Fruit fly (Drosophila melanogaster) whole organism, embryonic: Measurements from ENCODE around the gene CG6749.

ENCODE experiments used
- Asciz ChIP-seq: fragments of 200-800 bp; sonication (Bioruptor generic); optimal IDR thresholded peaks from 2 replicates; lab custom pipeline; 2017; ENCODE audit warnings: missing biosample characterization, mild to moderate bottlenecking, missing genetic modification characterization, missing genetic modification reagents
- Awh ChIP-seq: fragments of 200-800 bp; sonication (Bioruptor generic); IDR thresholded peaks from 2 replicates; pipeline ENCODE4, ENCODE4 v1.3.6; 2022; ENCODE audit warnings: missing biosample characterization, missing genetic modification characterization
- CG12071 ChIP-seq: fragments of 200-800 bp; sonication (Bioruptor generic); optimal IDR thresholded peaks from 3 replicates; lab custom pipeline; 2018; ENCODE audit warnings: missing biosample characterization, mild to moderate bottlenecking, missing genetic modification characterization
- CG12104 ChIP-seq: fragments of 200-800 bp; sonication (Bioruptor generic); optimal IDR thresholded peaks from 3 replicates; lab custom pipeline; 2016; ENCODE audit warnings: missing biosample characterization, missing genetic modification characterization
- CG12219 ChIP-seq: fragments of 200-800 bp; sonication (Bioruptor generic); optimal IDR thresholded peaks from 3 replicates; lab custom pipeline; 2018; ENCODE audit warnings: missing biosample characterization, mild to moderate bottlenecking, missing genetic modification characterization
- CG12744 ChIP-seq: fragments of 200-800 bp; sonication (Bioruptor generic); optimal IDR thresholded peaks from 2 replicates; lab custom pipeline; 2016; ENCODE audit warnings: missing biosample characterization, missing genetic modification characterization
- CG14667 ChIP-seq: fragments of 200-800 bp; sonication (Bioruptor generic); IDR thresholded peaks from 2 replicates; pipeline ENCODE4 v1.3.6; 2022; ENCODE audit warnings: missing biosample characterization, missing genetic modification characterization
- CG17568 ChIP-seq: fragments of 200-800 bp; sonication (Bioruptor generic); optimal IDR thresholded peaks from 2 replicates; lab custom pipeline; 2018; ENCODE audit warnings: missing biosample characterization, mild to moderate bottlenecking, missing genetic modification characterization, moderate library complexity
- CG5953 ChIP-seq: fragments of 200-800 bp; sonication (Bioruptor generic); IDR thresholded peaks from 2 replicates; pipeline ENCODE4 v1.3.6; 2022; ENCODE audit warnings: missing biosample characterization, missing genetic modification characterization
- CG7745 ChIP-seq: fragments of 200-800 bp; sonication (Bioruptor generic); optimal IDR thresholded peaks from 2 replicates; lab custom pipeline; 2018; ENCODE audit warnings: missing biosample characterization, mild to moderate bottlenecking, missing genetic modification characterization, moderate library complexity
- CG7987 ChIP-seq: fragments of 200-800 bp; sonication (Bioruptor generic); optimal IDR thresholded peaks from 2 replicates; lab custom pipeline; 2018; ENCODE audit warnings: missing biosample characterization, mild to moderate bottlenecking, missing genetic modification characterization, moderate library complexity
- CG8765 ChIP-seq: fragments of 200-800 bp; sonication (Bioruptor generic); IDR thresholded peaks from 2 replicates; pipeline ENCODE4 v1.3.6; 2022; ENCODE audit warnings: missing biosample characterization, missing genetic modification characterization
- CG9876 ChIP-seq: fragments of 200-800 bp; sonication (Bioruptor generic); optimal IDR thresholded peaks from 2 replicates; lab custom pipeline; 2016; ENCODE audit warnings: missing biosample characterization, missing genetic modification characterization
- CHES-1-like ChIP-seq: fragments of 200-800 bp; sonication (Bioruptor generic); optimal IDR thresholded peaks from 2 replicates; lab custom pipeline; 2016; ENCODE audit warnings: missing biosample characterization, missing genetic modification characterization
- Camta ChIP-seq: fragments of 200-800 bp; sonication (Bioruptor generic); optimal IDR thresholded peaks from 2 replicates; lab custom pipeline; 2016; ENCODE audit warnings: missing biosample characterization, missing genetic modification characterization
- Doc2 ChIP-seq: fragments of 200-800 bp; sonication (Bioruptor generic); IDR thresholded peaks from 2 replicates; pipeline ENCODE4 v1.3.6; 2022; ENCODE audit warnings: missing biosample characterization, missing genetic modification characterization
- Elba2 ChIP-seq: fragments of 200-800 bp; sonication (Bioruptor generic); optimal IDR thresholded peaks from 3 replicates; lab custom pipeline; 2016; ENCODE audit warnings: missing biosample characterization, missing genetic modification characterization
- Gug ChIP-seq: fragments of 200-800 bp; sonication (Bioruptor generic); IDR thresholded peaks from 4 replicates; pipeline ENCODE4 v1.3.6; 2022; ENCODE audit warnings: missing biosample characterization, missing genetic modification characterization
- MTF-1 ChIP-seq: fragments of 200-800 bp; sonication (Bioruptor generic); optimal IDR thresholded peaks from 2 replicates; lab custom pipeline; 2018; ENCODE audit warnings: missing biosample characterization, mild to moderate bottlenecking, missing genetic modification characterization, borderline replicate concordance
- Nf-YA ChIP-seq: fragments of 200-800 bp; sonication (Bioruptor generic); IDR thresholded peaks from 2 replicates; pipeline ENCODE4 v1.3.6; 2022; ENCODE audit warnings: missing biosample characterization, missing genetic modification characterization
- Opbp ChIP-seq: fragments of 200-800 bp; sonication (Bioruptor generic); IDR thresholded peaks from 3 replicates; pipeline ENCODE4 v1.3.6; 2022; ENCODE audit warnings: missing biosample characterization, missing genetic modification characterization; ENCODE audit not compliant: partially characterized antibody
- Pdp1 ChIP-seq, 2 experiments: fragments of 200-800 bp; sonication (Bioruptor generic); optimal IDR thresholded peaks; 3 replicates each; lab custom pipeline; 2016; ENCODE audit warnings: missing biosample characterization in 2 of 2, missing genetic modification characterization in 2 of 2, mild to moderate bottlenecking in 1 of 2, moderate library complexity in 1 of 2
- ash1 ChIP-seq: fragments of 200-800 bp; sonication (Bioruptor generic); optimal IDR thresholded peaks from 2 replicates; lab custom pipeline; 2018; ENCODE audit warnings: missing biosample characterization, mild to moderate bottlenecking, missing genetic modification characterization
- crc ChIP-seq: fragments of 200-800 bp; sonication (Bioruptor generic); optimal IDR thresholded peaks from 2 replicates; lab custom pipeline; 2016; ENCODE audit warnings: missing biosample characterization, missing genetic modification characterization
- crol ChIP-seq: fragments of 200-800 bp; sonication (Bioruptor generic); IDR thresholded peaks from 2 replicates; pipeline ENCODE4 v1.3.6; 2022; ENCODE audit warnings: missing biosample characterization, missing genetic modification characterization
- dysf ChIP-seq: fragments of 200-800 bp; sonication (Bioruptor generic); IDR thresholded peaks from 3 replicates; pipeline ENCODE4 v1.3.6; 2022; ENCODE audit warnings: missing biosample characterization, missing genetic modification characterization
- h ChIP-seq: fragments of >200 bp; optimal IDR thresholded peaks from 2 replicates; lab custom pipeline; 2017
- ind ChIP-seq: fragments of 200-800 bp; sonication (Bioruptor generic); optimal IDR thresholded peaks from 3 replicates; lab custom pipeline; 2016; ENCODE audit warnings: missing biosample characterization, missing genetic modification characterization
- kah ChIP-seq: fragments of 200-800 bp; sonication (Bioruptor generic); optimal IDR thresholded peaks from 2 replicates; lab custom pipeline; 2018; ENCODE audit warnings: missing biosample characterization, mild to moderate bottlenecking, missing genetic modification characterization
- lilli ChIP-seq: fragments of 200-800 bp; sonication (Bioruptor generic); optimal IDR thresholded peaks from 3 replicates; lab custom pipeline; 2016; ENCODE audit warnings: missing biosample characterization, missing genetic modification characterization
- nau ChIP-seq: fragments of 200-800 bp; sonication (Bioruptor generic); optimal IDR thresholded peaks from 3 replicates; lab custom pipeline; 2017; ENCODE audit warnings: missing biosample characterization, mild to moderate bottlenecking, missing genetic modification characterization, missing genetic modification reagents
- nmo ChIP-seq: fragments of 200-800 bp; sonication (Bioruptor generic); optimal IDR thresholded peaks from 2 replicates; lab custom pipeline; 2018; ENCODE audit warnings: missing biosample characterization, mild to moderate bottlenecking, missing genetic modification characterization, moderate library complexity
- row ChIP-seq: fragments of 200-800 bp; sonication (Bioruptor generic); IDR thresholded peaks from 3 replicates; pipeline ENCODE4 v1.3.6; 2022; ENCODE audit warnings: missing biosample characterization, missing genetic modification characterization
- sd ChIP-seq: fragments of 200-800 bp; sonication (Bioruptor generic); optimal IDR thresholded peaks from 3 replicates; lab custom pipeline; 2018; ENCODE audit warnings: missing biosample characterization, mild to moderate bottlenecking, missing genetic modification characterization, moderate library complexity
- sqz ChIP-seq: fragments of 200-800 bp; sonication (Bioruptor generic); optimal IDR thresholded peaks from 3 replicates; lab custom pipeline; 2018; ENCODE audit warnings: missing biosample characterization, mild to moderate bottlenecking, missing genetic modification characterization
- sr ChIP-seq: fragments of 200-800 bp; sonication (Bioruptor generic); IDR thresholded peaks from 3 replicates; pipeline ENCODE4 v1.3.6; 2022; ENCODE audit warnings: missing biosample characterization, missing genetic modification characterization
- stwl ChIP-seq: fragments of 200-800 bp; sonication (Bioruptor generic); optimal IDR thresholded peaks from 3 replicates; lab custom pipeline; 2018; ENCODE audit warnings: missing biosample characterization, mild to moderate bottlenecking, missing genetic modification characterization, moderate library complexity
- tna ChIP-seq: fragments of 200-800 bp; sonication (Bioruptor generic); IDR thresholded peaks from 2 replicates; pipeline ENCODE4 v1.3.6; 2022; ENCODE audit warnings: missing biosample characterization, missing genetic modification characterization; ENCODE audit not compliant: partially characterized antibody

Gene CG6749

dm6 chr3L:9767636-9768358, 34.2 kb upstream of the CG6749 start (continued):
- no peak for TF ChIP-seq CG7745 (tag; lab: Kevin White, UChicago)
- no peak for TF ChIP-seq dysf (GFP tag; lab: Robert Waterston, UW)
- no peak for TF ChIP-seq Asciz (GFP tag; lab: Kevin White, UChicago)
- TF ChIP-seq Opbp (GFP tag; lab: Robert Waterston, UW), result no peak
- TF ChIP-seq kah (GFP tag; lab: Kevin White, UChicago), result no peak
- TF ChIP-seq CG14667 (GFP tag; lab: Robert Waterston, UW), result no peak
- no peak for TF ChIP-seq Pdp1 (GFP tag; optimal IDR thresholded peaks at IDR 0.05; lab: Kevin White, UChicago)
- no peak for TF ChIP-seq ind (GFP tag; lab: Kevin White, UChicago)
- peak; percentile 15 for TF ChIP-seq CG12071 (GFP tag; lab: Kevin White, UChicago)
- TF ChIP-seq Camta (GFP tag; lab: Kevin White, UChicago), result no peak
- TF ChIP-seq Elba2 (GFP tag; lab: Kevin White, UChicago), result no peak
- no peak for TF ChIP-seq Nf-YA (GFP tag; lab: Robert Waterston, UW)
- no peak for TF ChIP-seq CG5953 (GFP tag; lab: Robert Waterston, UW)
- peak; percentile 17 for TF ChIP-seq CG17568

DNA sequence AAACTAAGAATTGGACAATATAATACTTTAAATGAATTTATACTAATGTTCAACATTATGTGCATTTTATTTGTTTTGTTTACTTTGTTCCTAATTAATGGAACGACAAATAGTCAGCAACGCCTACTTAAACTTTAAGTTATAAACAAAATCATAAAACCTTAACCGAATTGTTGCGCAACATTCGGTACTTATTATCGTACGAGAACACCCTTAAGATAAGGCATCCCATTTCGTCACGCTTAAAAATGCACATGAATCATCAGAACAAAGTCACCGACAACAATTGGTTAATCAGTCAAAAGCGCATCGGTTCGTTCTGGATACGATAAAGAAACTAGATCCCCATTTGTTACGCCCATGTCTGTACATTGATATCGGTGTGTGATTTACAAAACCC, 32.8 kb upstream of the CG6749 start:
- TF ChIP-seq Camta (GFP tag; lab: Kevin White, UChicago) (no peak), crc (no peak), Gug (GFP tag; lab: Robert Waterston, UW) (no peak), sqz (GFP tag; lab: Kevin White, UChicago) (no peak), Pdp1 (GFP tag; optimal IDR thresholded peaks at IDR 0.05; lab: Kevin White, UChicago) (peak in 1 of 2 experiments; percentile 66), ash1 (GFP tag; lab: Kevin White, UChicago) (no peak), CG8765 (no peak)

DNA sequence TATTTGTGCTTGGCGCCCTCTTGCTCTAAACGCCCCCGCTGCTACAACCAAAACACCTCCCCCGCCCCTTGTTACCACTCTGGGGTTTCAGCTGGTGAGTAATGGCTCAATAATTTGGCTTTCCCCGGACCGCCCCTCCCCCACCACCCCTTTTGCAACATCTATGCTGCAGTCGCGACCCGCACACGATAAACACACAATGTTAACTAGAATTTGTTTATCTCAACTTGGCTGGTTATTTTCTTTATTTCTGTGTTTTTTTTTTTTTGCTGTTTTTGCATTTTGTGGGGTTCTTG, 32.1 kb upstream of the CG6749 start:
- TF ChIP-seq tna (GFP tag; lab: Robert Waterston, UW) (no peak), row (GFP tag; lab: Robert Waterston, UW) (no peak), Doc2 (no peak), CG12071 (GFP tag; lab: Kevin White, UChicago) (no peak), stwl (no peak), MTF-1 (no peak), CG9876 (no peak), nau (GFP tag; lab: Kevin White, UChicago) (no peak), CHES-1-like (GFP tag; lab: Kevin White, UChicago) (no peak), sd (peak; percentile 68), lilli (no peak), crol (GFP tag; lab: Robert Waterston, UW) (peak; percentile 77), CG12219 (no peak), Awh (no peak), CG7987 (no peak), sr (peak; percentile 76), nmo (GFP tag; lab: Kevin White, UChicago) (no peak), CG12744 (GFP tag; lab: Kevin White, UChicago) (no peak), CG12104 (GFP tag; lab: Kevin White, UChicago) (no peak), h (lab: Kevin White, UChicago) (no peak)
